Worm (Caenorhabditis elegans): ENCODE results near the gene ivns-1.

DNA sequence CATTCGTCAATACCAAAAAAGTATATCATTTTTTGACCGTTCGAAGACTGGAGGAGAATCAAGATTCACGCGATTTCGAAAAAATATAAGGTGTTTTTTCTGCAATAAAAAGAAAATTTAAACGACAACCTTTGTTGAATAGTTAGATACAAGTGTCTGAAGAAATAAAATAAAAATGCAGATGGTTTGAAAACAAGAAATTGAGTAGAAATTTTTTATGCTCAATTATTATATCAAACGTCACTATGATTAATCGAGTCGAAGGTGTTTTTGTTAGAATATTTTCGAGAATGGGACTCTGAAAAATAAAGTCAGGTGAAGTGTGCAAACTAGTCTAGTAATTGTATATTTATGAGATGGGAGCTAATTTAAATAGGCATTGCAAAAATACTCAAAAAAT lies 6.3 kb upstream of the ivns-1 start, which contains the start of gene R09A8.5:
- TF ChIP-seq flt-1 (GFP tag; IDR thresholded peaks at IDR 0.05) (no peak), ztf-29 (GFP tag; IDR thresholded peaks at IDR 0.05) (no peak), ztf-23 (GFP tag; IDR thresholded peaks at IDR 0.05) (no peak), med-1 (GFP tag; optimal IDR thresholded peaks at IDR 0.05; ENCODE audit: insufficient read depth) (no peak), cog-1 (tag; optimal IDR thresholded peaks at IDR 0.05) (no peak)
